Fruit fly (Drosophila melanogaster): ENCODE results near the gene CG5913.

Gene CG5913

dm6 chr3R:25885136-25885535, 8.2 kb upstream of the CG5913 start:
- TF ChIP-seq OdsH (GFP tag; optimal IDR thresholded peaks at IDR 0.05) (peak; percentile 51), psq (GFP tag; optimal IDR thresholded peaks at IDR 0.05) (peak; percentile 20), br (GFP tag; optimal IDR thresholded peaks at IDR 0.05) (peak; percentile 46), ey (GFP tag; optimal IDR thresholded peaks at IDR 0.05) (peak; percentile 0), pan (optimal IDR thresholded peaks at IDR 0.05) (no peak), dl (GFP tag; optimal IDR thresholded peaks at IDR 0.05; ENCODE audit: insufficient read depth in 1 of 2, partially characterized antibody in 2 of 2) (no peak), h (GFP tag; optimal IDR thresholded peaks at IDR 0.05) (peak; percentile 38), CG9705 (GFP tag; optimal IDR thresholded peaks at IDR 0.05) (peak; percentile 1), fru (GFP tag; optimal IDR thresholded peaks at IDR 0.05) (no peak), rgr (GFP tag; optimal IDR thresholded peaks at IDR 0.05) (peak; percentile 63), foxo (GFP tag; optimal IDR thresholded peaks at IDR 0.05) (peak in 1 of 2 experiments; percentile 23), sv (GFP tag; optimal IDR thresholded peaks at IDR 0.05) (no peak), GATAd (GFP tag; optimal IDR thresholded peaks at IDR 0.05) (no peak), Dif (GFP tag; optimal IDR thresholded peaks at IDR 0.05; ENCODE audit: partially characterized antibody) (no peak), Sp1 (GFP tag; optimal IDR thresholded peaks at IDR 0.05) (peak; percentile 40)

- TF ChIP-seq Sp1 (GFP tag; optimal IDR thresholded peaks at IDR 0.05) (peak; percentile 49), N (GFP tag; optimal IDR thresholded peaks at IDR 0.05) (no peak), sage (GFP tag; optimal IDR thresholded peaks at IDR 0.05) (no peak), tai (GFP tag; optimal IDR thresholded peaks at IDR 0.05) (no peak), Jra (GFP tag; optimal IDR thresholded peaks at IDR 0.05) (no peak), Vsx2 (GFP tag; optimal IDR thresholded peaks at IDR 0.05; ENCODE audit: partially characterized antibody) (no peak), HLH106 (tag; optimal IDR thresholded peaks at IDR 0.05) (no peak), sv (GFP tag; optimal IDR thresholded peaks at IDR 0.05) (peak; percentile 46), br (GFP tag; optimal IDR thresholded peaks at IDR 0.05) (no peak), Dif (GFP tag; optimal IDR thresholded peaks at IDR 0.05; ENCODE audit: partially characterized antibody) (no peak), h (GFP tag; optimal IDR thresholded peaks at IDR 0.05) (peak; percentile 11), dl (GFP tag; optimal IDR thresholded peaks at IDR 0.05; ENCODE audit: insufficient read depth in 1 of 2, partially characterized antibody in 2 of 2) (no peak), Hr78 (GFP tag; optimal IDR thresholded peaks at IDR 0.05) (no peak), dmrt93B (GFP tag; optimal IDR thresholded peaks at IDR 0.05) (no peak), brk (GFP tag; optimal IDR thresholded peaks at IDR 0.05) (no peak), CG9705 (GFP tag; optimal IDR thresholded peaks at IDR 0.05) (no peak), Abd-B (GFP tag; optimal IDR thresholded peaks at IDR 0.05) (no peak), jim (GFP tag; optimal IDR thresholded peaks at IDR 0.05) (no peak), Myc (optimal IDR thresholded peaks at IDR 0.05) (peak; percentile 80), Rel (GFP tag; optimal IDR thresholded peaks at IDR 0.05) (no peak), Rel (tag; optimal IDR thresholded peaks at IDR 0.05) (peak; percentile 41), GATAd (GFP tag; optimal IDR thresholded peaks at IDR 0.05) (no peak), fru (GFP tag; optimal IDR thresholded peaks at IDR 0.05) (no peak), Hr83 (GFP tag; optimal IDR thresholded peaks at IDR 0.05; ENCODE audit: poor library complexity, severe bottlenecking) (peak; percentile 40)
These were observed 4.8 kb upstream of the CG5913 start, which contains the start of gene Lnk for dm6 chr3R:25888307-25889075. Gene Lnk (plus strand): TSS chr3R:25888542.

dm6 chr3R:25895522-25895921, 2.2 kb downstream of the CG5913 start, which contains the start of gene Sodq:
Gene Sodq (plus strand): TSS chr3R:25895822.
- TF ChIP-seq CG9705 (GFP tag; optimal IDR thresholded peaks at IDR 0.05) (no peak), ey (GFP tag; optimal IDR thresholded peaks at IDR 0.05) (no peak), GATAd (GFP tag; optimal IDR thresholded peaks at IDR 0.05) (no peak), tai (GFP tag; optimal IDR thresholded peaks at IDR 0.05) (no peak), psq (GFP tag; optimal IDR thresholded peaks at IDR 0.05) (no peak), br (GFP tag; optimal IDR thresholded peaks at IDR 0.05) (no peak), dl (GFP tag; optimal IDR thresholded peaks at IDR 0.05; ENCODE audit: insufficient read depth in 1 of 2, partially characterized antibody in 2 of 2) (no peak), lola (GFP tag; optimal IDR thresholded peaks at IDR 0.05) (no peak), Dfd (GFP tag; optimal IDR thresholded peaks at IDR 0.05) (no peak), h (GFP tag; optimal IDR thresholded peaks at IDR 0.05) (no peak), Hr78 (GFP tag; optimal IDR thresholded peaks at IDR 0.05) (no peak), CrebA (GFP tag; optimal IDR thresholded peaks at IDR 0.05; ENCODE audit: borderline replicate concordance) (no peak), sv (GFP tag; optimal IDR thresholded peaks at IDR 0.05) (no peak), CG32264 (GFP tag; optimal IDR thresholded peaks at IDR 0.05) (no peak)

Measured in whole organism, wandering third instar larva.